Fruit fly (Drosophila melanogaster): Measurements from ENCODE around the gene JhI-21.

Gene JhI-21

dm6 chr2L:12065683-12066386 is 10.0 kb upstream of the JhI-21 start (continued):
- TF ChIP-seq CG12104 (GFP tag; optimal IDR thresholded peaks at IDR 0.05), result no peak
- peak; percentile 10 for TF ChIP-seq ewg (GFP tag; optimal IDR thresholded peaks at IDR 0.05)
- TF ChIP-seq rib (GFP tag; IDR thresholded peaks at IDR 0.05), result no peak
- peak; percentile 49 for TF ChIP-seq Ssrp (tag; optimal IDR thresholded peaks at IDR 0.05)
- TF ChIP-seq CG7963 (GFP tag; IDR thresholded peaks at IDR 0.05; ENCODE audit: partially characterized antibody), result no peak
- TF ChIP-seq fd96Cb (tag; optimal IDR thresholded peaks at IDR 0.05), result peak; percentile 37
- TF ChIP-seq nerfin-2 (GFP tag; IDR thresholded peaks at IDR 0.05; ENCODE audit: partially characterized antibody), result no peak
- no peak for TF ChIP-seq CG34422 (GFP tag; IDR thresholded peaks at IDR 0.05)
- TF ChIP-seq CG8281 (tag; optimal IDR thresholded peaks at IDR 0.05), result no peak
- no peak for TF ChIP-seq maf-S (GFP tag; optimal IDR thresholded peaks at IDR 0.05)
- TF ChIP-seq CG16815 (GFP tag; optimal IDR thresholded peaks at IDR 0.05), result peak; percentile 33
- no peak for TF ChIP-seq ttk (GFP tag; IDR thresholded peaks at IDR 0.05)
- TF ChIP-seq CG15073 (GFP tag; optimal IDR thresholded peaks at IDR 0.05), result no peak
- no peak for TF ChIP-seq tll (GFP tag; optimal IDR thresholded peaks at IDR 0.05)
- TF ChIP-seq zfh2 (GFP tag; optimal IDR thresholded peaks at IDR 0.05), result no peak
- TF ChIP-seq run (tag; optimal IDR thresholded peaks at IDR 0.05), result no peak
- TF ChIP-seq CG2199 (GFP tag; IDR thresholded peaks at IDR 0.05), result no peak
- no peak for TF ChIP-seq chm (GFP tag; IDR thresholded peaks at IDR 0.05)
- no peak for TF ChIP-seq bbx (GFP tag; IDR thresholded peaks at IDR 0.05; ENCODE audit: partially characterized antibody)
- no peak for TF ChIP-seq CG11696 (GFP tag; IDR thresholded peaks at IDR 0.05)
- TF ChIP-seq fd64A (GFP tag; optimal IDR thresholded peaks at IDR 0.05), result no peak
- TF ChIP-seq unc-4 (GFP tag; IDR thresholded peaks at IDR 0.05; ENCODE audit: partially characterized antibody), result no peak
- TF ChIP-seq amos (GFP tag; IDR thresholded peaks at IDR 0.05; ENCODE audit: partially characterized antibody), result no peak
- no peak for TF ChIP-seq ara (GFP tag; IDR thresholded peaks at IDR 0.05)
- no peak for TF ChIP-seq CG6765 (GFP tag; optimal IDR thresholded peaks at IDR 0.05)
- no peak for TF ChIP-seq Sox100B (GFP tag; optimal IDR thresholded peaks at IDR 0.05)
- no peak for TF ChIP-seq Atf-2 (GFP tag; optimal IDR thresholded peaks at IDR 0.05)
- no peak for TF ChIP-seq fd3F (GFP tag; optimal IDR thresholded peaks at IDR 0.05)
- no peak for TF ChIP-seq CG1603 (tag; optimal IDR thresholded peaks at IDR 0.05)
- TF ChIP-seq Dfd (GFP tag; optimal IDR thresholded peaks at IDR 0.05), result no peak
- peak; percentile 69 for TF ChIP-seq nmo (GFP tag; optimal IDR thresholded peaks at IDR 0.05)
- TF ChIP-seq CG42726 (GFP tag; IDR thresholded peaks at IDR 0.05; ENCODE audit: partially characterized antibody), result no peak
- TF ChIP-seq MBD-R2 (GFP tag; IDR thresholded peaks at IDR 0.05), result no peak
- no peak for TF ChIP-seq CG10209 (GFP tag; optimal IDR thresholded peaks at IDR 0.05)
- no peak for TF ChIP-seq ranshi (GFP tag; IDR thresholded peaks at IDR 0.05)
- TF ChIP-seq Meics (GFP tag; optimal IDR thresholded peaks at IDR 0.05), result no peak
- TF ChIP-seq CG1792 (GFP tag; optimal IDR thresholded peaks at IDR 0.05), result no peak
- peak; percentile 52 for TF ChIP-seq CG7839 (tag; optimal IDR thresholded peaks at IDR 0.05)
- TF ChIP-seq Gsc (GFP tag; IDR thresholded peaks at IDR 0.05), result no peak
- TF ChIP-seq CG18262 (tag; optimal IDR thresholded peaks at IDR 0.05), result peak; percentile 79
- no peak for TF ChIP-seq CG1024 (GFP tag; IDR thresholded peaks at IDR 0.05)
- no peak for TF ChIP-seq sr (GFP tag; IDR thresholded peaks at IDR 0.05)
- no peak for TF ChIP-seq luna (GFP tag; optimal IDR thresholded peaks at IDR 0.05)
- no peak for TF ChIP-seq chn (GFP tag; optimal IDR thresholded peaks at IDR 0.05)
- no peak for TF ChIP-seq Hr39 (optimal IDR thresholded peaks at IDR 0.05)
- no peak for TF ChIP-seq HLH3B (GFP tag; IDR thresholded peaks at IDR 0.05)
- no peak for TF ChIP-seq CG10147 (GFP tag; optimal IDR thresholded peaks at IDR 0.05)
- no peak for TF ChIP-seq toy (GFP tag; IDR thresholded peaks at IDR 0.05)
- TF ChIP-seq gt (GFP tag; IDR thresholded peaks at IDR 0.05), result no peak
- no peak for TF ChIP-seq insv (GFP tag; optimal IDR thresholded peaks at IDR 0.05)
- no peak for TF ChIP-seq CG12155 (GFP tag; optimal IDR thresholded peaks at IDR 0.05)
